Worm (Caenorhabditis elegans) whole organism, L1 larva: ENCODE measurements around the gene mlt-3.

Source experiments
- C04F5.9 ChIP-seq: sonication (generic microtip); optimal IDR thresholded peaks from 2 replicates; lab custom pipeline; 2016; ENCODE audit warnings: missing genetic modification characterization, missing compliant biosample characterization
- C16A3.4 ChIP-seq: fragments of 150-350 bp; optimal IDR thresholded peaks from 2 replicates; lab custom pipeline; 2014; ENCODE audit warnings: missing biosample characterization, missing genetic modification characterization
- C34B4.2 ChIP-seq: sonication (generic microtip); optimal IDR thresholded peaks from 2 replicates; lab custom pipeline; 2017; ENCODE audit warnings: mild to moderate bottlenecking, missing genetic modification characterization, missing compliant biosample characterization
- Y116A8C.19 ChIP-seq: sonication (generic microtip); optimal IDR thresholded peaks from 2 replicates; lab custom pipeline; 2016; ENCODE audit warnings: missing compliant biosample characterization, missing genetic modification characterization, borderline replicate concordance
- alr-1 ChIP-seq: fragments of 200-800 bp; sonication (Bioruptor generic); optimal IDR thresholded peaks from 2 replicates; lab custom pipeline; 2018; ENCODE audit warnings: borderline replicate concordance, mild to moderate bottlenecking, missing genetic modification characterization, missing compliant biosample characterization
- aly-2 ChIP-seq: fragments of 150-350 bp; optimal IDR thresholded peaks from 2 replicates; lab custom pipeline; 2014; ENCODE audit warnings: missing biosample characterization, missing genetic modification characterization
- ama-1 ChIP-seq: fragments of 150-350 bp; optimal IDR thresholded peaks from 2 replicates; lab custom pipeline; 2014
- ceh-8 ChIP-seq: fragments of 200-800 bp; sonication (Bioruptor generic); optimal IDR thresholded peaks from 2 replicates; lab custom pipeline; 2018; ENCODE audit warnings: mild to moderate bottlenecking, missing genetic modification characterization, moderate library complexity, missing compliant biosample characterization
- ceh-82 ChIP-seq, 3 experiments: fragments of 150-350 bp in 1 of 3; sonication (generic microtip) in 2 of 3; optimal IDR thresholded peaks; 2 replicates each; lab custom pipeline; 2014 to 2017; ENCODE audit warnings: missing biosample characterization in 3 of 3, missing genetic modification characterization in 3 of 3
- ceh-88 ChIP-seq: fragments of 200-800 bp; sonication (Bioruptor generic); IDR thresholded peaks from 2 replicates; pipeline ENCODE4 v1.3.6; 2022; ENCODE audit warnings: missing genetic modification characterization, missing compliant biosample characterization
- ceh-90 ChIP-seq: sonication (generic microtip); optimal IDR thresholded peaks from 2 replicates; lab custom pipeline; 2016; ENCODE audit warnings: missing genetic modification characterization, missing compliant biosample characterization
- efl-1 ChIP-seq, 4 experiments: fragments of 150-350 bp; optimal IDR thresholded peaks in 3 of 4; peaks in 1 of 4; 1 replicate in 1 of 4; 2 replicates in 3 of 4; lab custom pipeline; 2014; ENCODE audit warnings: missing biosample characterization in 2 of 4, missing genetic modification characterization in 2 of 4, missing genetic modification reagents in 2 of 4
- efl-3 ChIP-seq: fragments of 200-800 bp; sonication (Bioruptor generic); optimal IDR thresholded peaks from 2 replicates; lab custom pipeline; 2018; ENCODE audit warnings: mild to moderate bottlenecking, missing genetic modification characterization, missing compliant biosample characterization
- ets-5 ChIP-seq: fragments of 200-800 bp; sonication (Bioruptor generic); IDR thresholded peaks from 2 replicates; pipeline ENCODE4 v1.3.6; 2022; ENCODE audit warnings: missing genetic modification characterization, missing compliant biosample characterization
- fkh-10 ChIP-seq: sonication (generic microtip); optimal IDR thresholded peaks from 2 replicates; lab custom pipeline; 2017; ENCODE audit warnings: missing biosample characterization, missing genetic modification reagents, missing genetic modification characterization
- fkh-4 ChIP-seq: sonication (generic microtip); optimal IDR thresholded peaks from 2 replicates; lab custom pipeline; 2016; ENCODE audit warnings: missing compliant biosample characterization, missing genetic modification characterization, borderline replicate concordance
- fkh-8 ChIP-seq: sonication (generic microtip); optimal IDR thresholded peaks from 2 replicates; lab custom pipeline; 2016; ENCODE audit warnings: mild to moderate bottlenecking, missing genetic modification characterization, missing compliant biosample characterization
- grh-1 ChIP-seq: fragments of 200-800 bp; sonication (Bioruptor generic); IDR thresholded peaks from 2 replicates; pipeline ENCODE4 v1.3.6; 2022; ENCODE audit warnings: missing genetic modification reagents, missing genetic modification characterization, missing compliant biosample characterization
- hlh-4 ChIP-seq: sonication (generic microtip); optimal IDR thresholded peaks from 2 replicates; lab custom pipeline; 2016; ENCODE audit warnings: mild to moderate bottlenecking, missing genetic modification characterization, missing compliant biosample characterization
- irx-1 ChIP-seq: sonication (generic microtip); optimal IDR thresholded peaks from 2 replicates; lab custom pipeline; 2016; ENCODE audit warnings: missing genetic modification characterization, missing compliant biosample characterization
- lin-13 ChIP-seq: fragments of 150-350 bp; optimal IDR thresholded peaks from 2 replicates; lab custom pipeline; 2014; ENCODE audit warnings: missing biosample characterization, missing genetic modification reagents, missing genetic modification characterization
- lin-14 ChIP-seq: fragments of 200-800 bp; sonication (Bioruptor generic); optimal IDR thresholded peaks from 2 replicates; lab custom pipeline; 2018; ENCODE audit warnings: mild to moderate bottlenecking, missing genetic modification characterization, moderate library complexity, missing compliant biosample characterization
- lin-15B ChIP-seq: fragments of 150-350 bp; sonication (generic microtip); optimal IDR thresholded peaks from 3 replicates; lab custom pipeline; 2014; ENCODE audit warnings: missing biosample characterization, missing genetic modification characterization
- lin-35 ChIP-seq, 2 experiments: fragments of 150-350 bp; optimal IDR thresholded peaks; 2 replicates each; lab custom pipeline; 2014; ENCODE audit warnings: missing biosample characterization in 2 of 2, missing genetic modification characterization in 2 of 2, missing genetic modification reagents in 2 of 2
- lir-3 ChIP-seq: sonication (generic microtip); optimal IDR thresholded peaks from 2 replicates; lab custom pipeline; 2016; ENCODE audit warnings: mild to moderate bottlenecking, missing genetic modification characterization, moderate library complexity, missing compliant biosample characterization; ENCODE audit not compliant: poor library complexity
- mab-9 ChIP-seq: fragments of 200-800 bp; sonication (Bioruptor generic); IDR thresholded peaks from 2 replicates; pipeline ENCODE4 v1.3.6; 2022; ENCODE audit warnings: missing genetic modification reagents, missing genetic modification characterization, missing compliant biosample characterization
- mdl-1 ChIP-seq, 2 experiments: fragments of 150-350 bp; optimal IDR thresholded peaks; 2 replicates each; lab custom pipeline; 2014 to 2017; ENCODE audit warnings: missing biosample characterization in 2 of 2, missing genetic modification characterization in 2 of 2, inconsistent platforms in 1 of 2
- mef-2 ChIP-seq: fragments of 150-350 bp; optimal IDR thresholded peaks from 2 replicates; lab custom pipeline; 2014; ENCODE audit warnings: missing biosample characterization, missing genetic modification characterization
- mep-1 ChIP-seq: fragments of 150-350 bp; optimal IDR thresholded peaks from 2 replicates; lab custom pipeline; 2014; ENCODE audit warnings: missing biosample characterization, missing genetic modification characterization
- nhr-11 ChIP-seq: fragments of 150-350 bp; optimal IDR thresholded peaks from 2 replicates; lab custom pipeline; 2014; ENCODE audit warnings: missing biosample characterization, missing genetic modification characterization
- nhr-12 ChIP-seq: sonication (generic microtip); optimal IDR thresholded peaks from 2 replicates; lab custom pipeline; 2017; ENCODE audit warnings: missing biosample characterization, missing genetic modification characterization
- nhr-28 ChIP-seq: fragments of 150-350 bp; optimal IDR thresholded peaks from 2 replicates; lab custom pipeline; 2014; ENCODE audit warnings: missing biosample characterization, missing genetic modification characterization
- nhr-47 ChIP-seq: sonication (generic microtip); optimal IDR thresholded peaks from 2 replicates; lab custom pipeline; 2016; ENCODE audit warnings: mild to moderate bottlenecking, missing genetic modification characterization, moderate library complexity, missing compliant biosample characterization
- nhr-71 ChIP-seq: sonication (generic microtip); optimal IDR thresholded peaks from 2 replicates; lab custom pipeline; 2016; ENCODE audit warnings: mild to moderate bottlenecking, missing genetic modification characterization, moderate library complexity, missing compliant biosample characterization
- nhr-76 ChIP-seq: sonication (generic microtip); optimal IDR thresholded peaks from 2 replicates; lab custom pipeline; 2017; ENCODE audit warnings: missing biosample characterization, missing genetic modification characterization
- nhr-85 ChIP-seq: sonication (generic microtip); peaks from one replicate; lab custom pipeline; 2016; ENCODE audit warnings: missing genetic modification characterization, inconsistent platforms, missing compliant biosample characterization
- nhr-90 ChIP-seq: sonication (generic microtip); optimal IDR thresholded peaks from 2 replicates; lab custom pipeline; 2016; ENCODE audit warnings: mild to moderate bottlenecking, missing genetic modification characterization, missing compliant biosample characterization; ENCODE audit not compliant: poor library complexity
- pag-3 ChIP-seq: sonication (generic microtip); optimal IDR thresholded peaks from 2 replicates; lab custom pipeline; 2017; ENCODE audit warnings: missing genetic modification characterization, mild to moderate bottlenecking, missing compliant biosample characterization, antibody characterized with exemption, borderline replicate concordance; ENCODE audit not compliant: insufficient read depth
- pax-3 ChIP-seq: fragments of 200-800 bp; sonication (Bioruptor generic); optimal IDR thresholded peaks from 2 replicates; lab custom pipeline; 2018; ENCODE audit warnings: mild to moderate bottlenecking, missing genetic modification characterization, moderate library complexity, missing compliant biosample characterization
- pqm-1 ChIP-seq: sonication (generic microtip); optimal IDR thresholded peaks from 3 replicates; lab custom pipeline; 2017; ENCODE audit warnings: missing biosample characterization, missing genetic modification characterization
- sptf-1 ChIP-seq: fragments of 150-350 bp; optimal IDR thresholded peaks from 2 replicates; lab custom pipeline; 2014; ENCODE audit warnings: missing biosample characterization, missing genetic modification characterization
- swsn-7 ChIP-seq: sonication (generic microtip); optimal IDR thresholded peaks from 2 replicates; lab custom pipeline; 2016; ENCODE audit warnings: missing genetic modification characterization, missing compliant biosample characterization
- tbx-2 ChIP-seq: sonication (generic microtip); optimal IDR thresholded peaks from 2 replicates; lab custom pipeline; 2016; ENCODE audit warnings: missing genetic modification characterization, missing compliant biosample characterization
- unc-130 ChIP-seq: fragments of 150-350 bp; optimal IDR thresholded peaks from 2 replicates; lab custom pipeline; 2017; ENCODE audit warnings: missing biosample characterization, missing genetic modification characterization, inconsistent platforms
- unc-30 ChIP-seq: sonication (generic microtip); optimal IDR thresholded peaks from 2 replicates; lab custom pipeline; 2017; ENCODE audit warnings: missing biosample characterization, missing genetic modification characterization
- unc-62 ChIP-seq: fragments of 150-350 bp; optimal IDR thresholded peaks from 2 replicates; lab custom pipeline; 2014; ENCODE audit warnings: missing biosample characterization, missing genetic modification reagents, missing genetic modification characterization
- unc-86 ChIP-seq: sonication (generic microtip); optimal IDR thresholded peaks from 2 replicates; lab custom pipeline; 2016; ENCODE audit warnings: missing genetic modification characterization, missing compliant biosample characterization
- unc-98 ChIP-seq: fragments of 200-800 bp; sonication (Bioruptor generic); IDR thresholded peaks from 2 replicates; pipeline ENCODE4 v1.3.6; 2022; ENCODE audit warnings: missing genetic modification characterization, missing compliant biosample characterization
- vab-15 ChIP-seq: sonication (generic microtip); optimal IDR thresholded peaks from 2 replicates; lab custom pipeline; 2017; ENCODE audit warnings: missing genotype, mild to moderate bottlenecking, missing genetic modification characterization, missing compliant biosample characterization
- xbp-1 ChIP-seq: sonication (generic microtip); optimal IDR thresholded peaks from 2 replicates; lab custom pipeline; 2016; ENCODE audit warnings: missing genetic modification characterization, missing compliant biosample characterization
- zip-4 ChIP-seq: fragments of 200-800 bp; sonication (Bioruptor generic); optimal IDR thresholded peaks from 2 replicates; lab custom pipeline; 2018; ENCODE audit warnings: mild to moderate bottlenecking, missing genetic modification characterization, moderate library complexity, missing compliant biosample characterization

The mlt-3 gene

ce11 chrIV:12268272-12269045 is 41.5 kb upstream of the mlt-3 start, which contains the start of the genes ppm-1.H and rpl-34 (continued):
- peak; percentile 38 for TF ChIP-seq lin-13 (GFP tag; lab: Kevin White, UChicago)
- TF ChIP-seq unc-62 (GFP tag; lab: Kevin White, UChicago) = no peak
- TF ChIP-seq pqm-1 = no peak
- no peak for TF ChIP-seq ceh-88 (GFP tag; lab: Robert Waterston, UW)
- no peak for TF ChIP-seq ama-1
- no peak for TF ChIP-seq aly-2 (tag; lab: Kevin White, UChicago)
- TF ChIP-seq Y116A8C.19 = no peak
- TF ChIP-seq tbx-2 = peak; percentile 49
- no peak for TF ChIP-seq unc-98 (GFP tag; lab: Robert Waterston, UW)
- TF ChIP-seq ets-5 (GFP tag; lab: Robert Waterston, UW) = no peak
- peak in 2 of 3 experiments; percentile 27 to 84 for TF ChIP-seq ceh-82 (tag; optimal IDR thresholded peaks at IDR 0.05; lab: Kevin White, UChicago)
- TF ChIP-seq fkh-8 = peak; percentile 54
- peak; percentile 62 for TF ChIP-seq nhr-47 (tag; lab: Kevin White, UChicago)
- no peak for TF ChIP-seq alr-1 (tag; lab: Kevin White, UChicago)
- no peak for TF ChIP-seq ceh-8 (GFP tag; lab: Kevin White, UChicago)
- TF ChIP-seq mef-2 (tag; lab: Kevin White, UChicago) = no peak
- no peak for TF ChIP-seq nhr-12 (tag; lab: Kevin White, UChicago)
- TF ChIP-seq nhr-76 (tag; lab: Kevin White, UChicago) = no peak
- peak; percentile 70 to 81 for TF ChIP-seq lin-35 (GFP tag; optimal IDR thresholded peaks at IDR 0.05; lab: Kevin White, UChicago)
- TF ChIP-seq mdl-1 (tag; optimal IDR thresholded peaks at IDR 0.05; lab: Kevin White, UChicago) = peak in 1 of 2 experiments; percentile 59
- no peak for TF ChIP-seq fkh-10 (GFP tag; lab: Kevin White, UChicago)
- peak; percentile 62 for TF ChIP-seq lin-15B (tag; lab: Kevin White, UChicago)
- TF ChIP-seq lir-3 (tag; lab: Kevin White, UChicago) = no peak
- peak; percentile 73 for TF ChIP-seq mep-1 (tag; lab: Kevin White, UChicago)
- peak; percentile 75 for TF ChIP-seq C16A3.4 (tag; lab: Kevin White, UChicago)
- TF ChIP-seq irx-1 (tag; lab: Kevin White, UChicago) = no peak
- no peak for TF ChIP-seq nhr-90 (tag; lab: Kevin White, UChicago)
- peak; percentile 71 for TF ChIP-seq lin-14
- TF ChIP-seq xbp-1 (tag; lab: Kevin White, UChicago) = peak; percentile 65
- TF ChIP-seq sptf-1 = no peak
- TF ChIP-seq efl-3 (GFP tag; lab: Kevin White, UChicago) = no peak
- TF ChIP-seq ceh-90 (tag; lab: Kevin White, UChicago) = no peak
- TF ChIP-seq pax-3 (tag; lab: Kevin White, UChicago) = no peak
- TF ChIP-seq fkh-4 (tag; lab: Kevin White, UChicago) = no peak
- TF ChIP-seq unc-130 = no peak
- no peak for TF ChIP-seq nhr-11 (tag; lab: Kevin White, UChicago)
- TF ChIP-seq mab-9 (GFP tag; lab: Robert Waterston, UW) = no peak
- no peak for TF ChIP-seq nhr-28 (tag; lab: Kevin White, UChicago)
- peak; percentile 63 for TF ChIP-seq nhr-71
- no peak for TF ChIP-seq zip-4 (GFP tag; lab: Kevin White, UChicago)
- no peak for TF ChIP-seq nhr-85 (tag; lab: Kevin White, UChicago)
- TF ChIP-seq C34B4.2 (tag; lab: Kevin White, UChicago) = no peak
- TF ChIP-seq unc-30 (tag; lab: Kevin White, UChicago) = no peak
- no peak for TF ChIP-seq C04F5.9 (tag; lab: Kevin White, UChicago)
- no peak for TF ChIP-seq vab-15 (tag; lab: Kevin White, UChicago)
- TF ChIP-seq hlh-4 (tag; lab: Kevin White, UChicago) = no peak
- TF ChIP-seq efl-1 (optimal IDR thresholded peaks at IDR 0.05; lab: Kevin White, UChicago) = peak; percentile 73 to 86
- TF ChIP-seq efl-1 (GFP tag; optimal IDR thresholded peaks at IDR 0.05 in 1 of 2; lab: Kevin White, UChicago) = peak; percentile 69 to 87
- peak; percentile 43 for TF ChIP-seq swsn-7 (tag; lab: Kevin White, UChicago)
- no peak for TF ChIP-seq pag-3 (tag; lab: Kevin White, UChicago)
- peak; percentile 19 for TF ChIP-seq unc-86 (tag; lab: Kevin White, UChicago)
- no peak for TF ChIP-seq grh-1
